Fruit fly (Drosophila melanogaster) whole organism, wandering third instar larva: ENCODE measurements around the gene CG5388.
"Not testable (repeated sequence)": the region's sequence is repeated elsewhere in the genome, so short reads cannot be mapped to it uniquely, and the experiment has no call there.

ENCODE experiments used
- Abd-B ChIP-seq: fragments of >200 bp; optimal IDR thresholded peaks from 2 replicates; lab custom pipeline; 2017; ENCODE audit warnings: missing biosample characterization, missing genetic modification characterization
- CG32264 ChIP-seq: fragments of 200-800 bp; sonication (Bioruptor generic); optimal IDR thresholded peaks from 2 replicates; lab custom pipeline; 2016; ENCODE audit warnings: missing biosample characterization, missing genetic modification characterization
- HLH106 ChIP-seq: fragments of 200-800 bp; optimal IDR thresholded peaks from 3 replicates; lab custom pipeline; 2019; ENCODE audit warnings: missing biosample characterization, mild to moderate bottlenecking, missing genetic modification characterization, moderate library complexity
- Hnf4 ChIP-seq: fragments of 200-800 bp; sonication (Bioruptor generic); optimal IDR thresholded peaks from 2 replicates; lab custom pipeline; 2016; ENCODE audit warnings: missing biosample characterization, mild to moderate bottlenecking, missing genetic modification characterization
- Hr78 ChIP-seq: fragments of >200 bp; optimal IDR thresholded peaks from 2 replicates; lab custom pipeline; 2017; ENCODE audit warnings: missing biosample characterization, missing genetic modification characterization
- Mio ChIP-seq: sonication (Bioruptor generic); optimal IDR thresholded peaks from 2 replicates; lab custom pipeline; 2016; ENCODE audit warnings: missing biosample characterization, missing genetic modification characterization
- N ChIP-seq: fragments of >200 bp; optimal IDR thresholded peaks from 2 replicates; lab custom pipeline; 2018; ENCODE audit warnings: missing biosample characterization, missing external identifiers, missing genetic modification characterization
- OdsH ChIP-seq: fragments of 200-800 bp; sonication (Bioruptor generic); optimal IDR thresholded peaks from 2 replicates; lab custom pipeline; 2016; ENCODE audit warnings: missing biosample characterization, mild to moderate bottlenecking, missing genetic modification characterization
- Vsx2 ChIP-seq: fragments of 200-300, 225-300 bp; sonication (Bioruptor generic); optimal IDR thresholded peaks from 2 replicates; lab custom pipeline; 2018; ENCODE audit warnings: missing biosample characterization, missing genetic modification characterization; ENCODE audit not compliant: partially characterized antibody
- brk ChIP-seq: fragments of 200-800 bp; sonication (Bioruptor generic); optimal IDR thresholded peaks from 2 replicates; lab custom pipeline; 2016; ENCODE audit warnings: missing biosample characterization, mild to moderate bottlenecking, missing genetic modification characterization
- dmrt93B ChIP-seq: fragments of 200-800 bp; sonication (Bioruptor generic); optimal IDR thresholded peaks from 2 replicates; lab custom pipeline; 2018; ENCODE audit warnings: missing biosample characterization, mild to moderate bottlenecking, missing genetic modification characterization
- dsf ChIP-seq: sonication (Bioruptor generic); optimal IDR thresholded peaks from 2 replicates; lab custom pipeline; 2016; ENCODE audit warnings: missing biosample characterization, missing genetic modification characterization, borderline replicate concordance
- foxo ChIP-seq, 2 experiments: fragments of 200-800 bp; sonication (Bioruptor generic); optimal IDR thresholded peaks; 2 replicates in 1 of 2; 3 replicates in 1 of 2; lab custom pipeline; 2016 to 2017; ENCODE audit warnings: missing biosample characterization in 2 of 2, missing genetic modification characterization in 2 of 2
- rgr ChIP-seq: fragments of 200-800 bp; sonication (Bioruptor generic); optimal IDR thresholded peaks from 3 replicates; lab custom pipeline; 2016; ENCODE audit warnings: missing biosample characterization, mild to moderate bottlenecking, missing genetic modification characterization
- sage ChIP-seq: fragments of 200-800 bp; sonication (Bioruptor generic); optimal IDR thresholded peaks from 2 replicates; lab custom pipeline; 2016; ENCODE audit warnings: missing biosample characterization, mild to moderate bottlenecking, missing genetic modification characterization

CG5388 gene

dm6 chr3R:22298505-22298904 lies 41.6 kb downstream of the CG5388 start, which contains the start of gene CG7084:
TSS of gene CG7084 (plus strand) at chr3R:22298805.
- not testable (repeated sequence) for TF ChIP-seq brk; dsf; Mio (GFP tag; lab: Kevin White, UChicago)

- no peak for TF ChIP-seq brk
- TF ChIP-seq Vsx2 (GFP tag; lab: Kevin White, UChicago): no peak
- TF ChIP-seq, all 38 proteins: peak for 0
Observed at dm6 chr3R:22288305-22288704, 51.8 kb downstream of the CG5388 start.

dm6 chr3R:22287470-22287869 lies 52.6 kb downstream of the CG5388 start:
- no peak for TF ChIP-seq CG32264 (GFP tag; lab: Kevin White, UChicago)
- TF ChIP-seq rgr (GFP tag; lab: Kevin White, UChicago): no peak
- TF ChIP-seq N: no peak
- TF ChIP-seq HLH106 (tag; lab: Kevin White, UChicago): no peak
- TF ChIP-seq Hr78 (GFP tag; lab: Kevin White, UChicago): no peak
- no peak for TF ChIP-seq OdsH (GFP tag; lab: Kevin White, UChicago)
- no peak for TF ChIP-seq dmrt93B (GFP tag; lab: Kevin White, UChicago)
- TF ChIP-seq sage: no peak
- TF ChIP-seq foxo (GFP tag; optimal IDR thresholded peaks at IDR 0.05; lab: Kevin White, UChicago): no peak
- TF ChIP-seq Hnf4 (GFP tag; lab: Kevin White, UChicago): no peak
- no peak for TF ChIP-seq Abd-B (GFP tag; lab: Kevin White, UChicago)
